Worm (Caenorhabditis elegans) whole organism, L2 larva: ENCODE data around the gene fbxa-6.

ENCODE experiments used
- alr-1 ChIP-seq: fragments of 150-350 bp; optimal IDR thresholded peaks from 2 replicates; lab custom pipeline; 2014; ENCODE audit warnings: missing biosample characterization, missing genetic modification characterization
- blmp-1 ChIP-seq: sonication (generic microtip); optimal IDR thresholded peaks from 2 replicates; lab custom pipeline; 2017; ENCODE audit warnings: missing genetic modification characterization, mild to moderate bottlenecking, missing compliant biosample characterization, antibody characterized with exemption, moderate library complexity; ENCODE audit not compliant: insufficient read depth
- ceh-82 ChIP-seq: fragments of 150-350 bp; optimal IDR thresholded peaks from 2 replicates; lab custom pipeline; 2014; ENCODE audit warnings: missing biosample characterization, missing genetic modification characterization
- dmd-4 ChIP-seq: sonication (generic microtip); optimal IDR thresholded peaks from 2 replicates; lab custom pipeline; 2017; ENCODE audit warnings: missing biosample characterization, missing genetic modification characterization
- lin-11 ChIP-seq: fragments of 150-350 bp; sonication (generic microtip); optimal IDR thresholded peaks from 2 replicates; lab custom pipeline; 2014; ENCODE audit warnings: missing biosample characterization, missing genetic modification characterization, inconsistent platforms, mixed read lengths
- lin-39 ChIP-seq: fragments of 150-350 bp; optimal IDR thresholded peaks from 2 replicates; lab custom pipeline; 2014; ENCODE audit warnings: missing biosample characterization, missing genetic modification reagents, missing genetic modification characterization
- lsy-2 ChIP-seq, 2 experiments: fragments of 150-350 bp in 1 of 2; sonication (generic microtip) in 1 of 2; optimal IDR thresholded peaks; 2 replicates each; lab custom pipeline; 2014 to 2017; ENCODE audit warnings: missing biosample characterization in 2 of 2, missing genetic modification characterization in 2 of 2
- mab-5 ChIP-seq: fragments of 150-350 bp; optimal IDR thresholded peaks from 2 replicates; lab custom pipeline; 2014; ENCODE audit warnings: missing biosample characterization, missing genetic modification characterization
- nhr-11 ChIP-seq: fragments of 150-350 bp; optimal IDR thresholded peaks from 2 replicates; lab custom pipeline; 2014; ENCODE audit warnings: missing biosample characterization, missing genetic modification characterization
- skn-1 ChIP-seq: sonication (generic microtip); optimal IDR thresholded peaks from 2 replicates; lab custom pipeline; 2017; ENCODE audit warnings: missing biosample characterization, missing genetic modification characterization
- zag-1 ChIP-seq: fragments of 150-350 bp; optimal IDR thresholded peaks from 2 replicates; lab custom pipeline; 2014; ENCODE audit warnings: missing biosample characterization, missing genetic modification characterization

DNA sequence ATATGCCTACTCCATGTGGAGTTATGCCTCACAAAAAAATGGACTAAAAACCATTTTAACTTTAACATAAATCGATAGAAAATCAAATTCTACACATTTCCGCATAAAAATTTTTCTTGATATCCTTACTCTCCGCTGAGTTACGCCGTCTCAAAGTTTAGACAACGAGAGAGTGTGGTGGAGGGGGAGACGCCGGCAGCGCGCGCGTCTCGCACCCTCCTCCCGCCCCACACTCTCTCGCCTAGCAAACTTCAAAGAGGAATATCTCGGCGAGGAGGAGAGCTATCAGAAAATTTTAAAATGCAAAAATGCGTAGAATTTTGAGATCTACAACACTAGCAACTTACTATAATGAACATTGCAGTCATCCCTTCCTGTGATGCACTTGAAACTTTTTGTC is 11.3 kb upstream of the fbxa-6 start:
- TF ChIP-seq ceh-82 (tag; lab: Kevin White, UChicago) = no peak
- no peak for TF ChIP-seq zag-1 (tag; lab: Kevin White, UChicago)
- no peak for TF ChIP-seq alr-1 (tag; lab: Kevin White, UChicago)
- TF ChIP-seq nhr-11 = no peak
- TF ChIP-seq lin-11 (tag; lab: Kevin White, UChicago) = no peak
- TF ChIP-seq mab-5 (tag; lab: Kevin White, UChicago) = no peak
- TF ChIP-seq dmd-4 = no peak
- no peak for TF ChIP-seq lsy-2 (tag; optimal IDR thresholded peaks at IDR 0.05; lab: Kevin White, UChicago)
- no peak for TF ChIP-seq blmp-1 (tag; lab: Kevin White, UChicago)
- no peak for TF ChIP-seq skn-1 (tag; lab: Kevin White, UChicago)
- no peak for TF ChIP-seq lin-39 (tag; lab: Kevin White, UChicago)
